Worm (Caenorhabditis elegans): ENCODE results near the gene set-6.

Gene set-6

DNA sequence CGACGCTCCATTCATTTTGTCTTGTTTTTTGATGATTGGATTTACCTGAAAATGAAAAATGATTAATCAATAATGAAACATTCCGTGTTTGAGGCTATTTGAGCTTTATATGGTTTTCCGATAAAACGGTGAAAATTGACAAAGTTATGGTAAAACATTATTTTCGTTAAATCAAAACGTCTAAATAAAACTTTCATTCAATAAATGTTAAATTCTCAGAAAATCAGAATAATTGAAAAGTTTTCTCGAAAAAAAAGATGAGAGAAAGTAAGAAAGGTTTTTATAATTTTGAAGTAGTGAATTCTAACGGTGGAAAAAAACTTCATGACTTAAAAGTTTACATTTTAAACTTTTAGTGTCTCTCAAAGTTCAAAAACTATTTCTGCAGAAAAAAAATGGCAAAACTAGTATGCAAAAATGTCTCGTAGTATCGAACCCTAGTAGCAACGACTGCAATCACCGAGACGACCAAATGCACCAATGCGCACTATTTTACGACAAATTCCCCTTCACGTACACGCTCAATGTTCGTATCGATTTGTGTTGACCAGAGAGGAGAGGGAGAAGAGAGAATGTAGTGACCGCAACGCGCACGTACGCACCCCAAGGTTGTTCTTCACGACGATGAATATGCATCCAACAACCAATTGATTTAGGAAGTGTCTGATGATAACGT, 27.6 kb downstream of the set-6 start, which contains the start of gene nfya-1:
TSS of gene nfya-1 (minus strand) at position 51 of the 676 bp plus-strand sequence.
- TF ChIP-seq lin-13 (tag; optimal IDR thresholded peaks at IDR 0.05) = peak; percentile 32
- no peak for TF ChIP-seq bed-3 (GFP tag; optimal IDR thresholded peaks at IDR 0.05)
- no peak for TF ChIP-seq sem-2 (GFP tag; optimal IDR thresholded peaks at IDR 0.05)
- TF ChIP-seq ceh-83 (GFP tag; optimal IDR thresholded peaks at IDR 0.05) = no peak
- peak; percentile 44 for TF ChIP-seq ces-1 (GFP tag; optimal IDR thresholded peaks at IDR 0.05)
- peak; percentile 38 for TF ChIP-seq mep-1 (tag; optimal IDR thresholded peaks at IDR 0.05)
- no peak for TF ChIP-seq blmp-1 (tag; optimal IDR thresholded peaks at IDR 0.05)
- TF ChIP-seq ceh-39 (tag; optimal IDR thresholded peaks at IDR 0.05) = peak; percentile 59
- peak; percentile 28 for TF ChIP-seq pha-4 (tag; optimal IDR thresholded peaks at IDR 0.05)
- peak; percentile 62 for TF ChIP-seq hlh-1 (tag; optimal IDR thresholded peaks at IDR 0.05)
- no peak for TF ChIP-seq lin-32 (GFP tag; optimal IDR thresholded peaks at IDR 0.05)

DNA sequence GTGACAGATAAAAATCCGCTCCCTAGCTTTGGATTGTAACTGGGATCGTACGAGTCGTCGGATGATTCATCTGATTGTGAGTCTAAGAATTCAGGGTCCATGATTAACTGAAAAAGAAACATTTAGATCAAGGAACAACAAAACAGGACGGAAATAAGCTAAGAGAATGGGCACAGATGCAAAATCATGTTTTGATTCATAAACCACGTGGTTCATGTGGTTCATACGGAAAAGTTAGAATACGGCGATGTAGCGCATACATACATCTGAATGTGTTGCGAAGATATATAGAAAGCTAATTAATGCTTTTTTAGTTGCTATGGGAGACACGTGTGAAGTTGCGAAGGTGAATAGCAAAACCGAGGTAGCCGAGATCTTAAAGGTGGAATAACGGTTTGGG, 32.5 kb downstream of the set-6 start, which contains the start of gene F55G7.3:
TSS of gene F55G7.3 (minus strand) at position 101 of the 400 bp plus-strand sequence.
- TF ChIP-seq nhr-28 (tag; optimal IDR thresholded peaks at IDR 0.05) (no peak), zip-8 (tag; optimal IDR thresholded peaks at IDR 0.05) (no peak), unc-39 (tag; optimal IDR thresholded peaks at IDR 0.05) (no peak), lin-32 (GFP tag; optimal IDR thresholded peaks at IDR 0.05) (no peak), sptf-1 (tag; optimal IDR thresholded peaks at IDR 0.05) (no peak), mls-2 (tag; optimal IDR thresholded peaks at IDR 0.05) (no peak), ham-2 (GFP tag; optimal IDR thresholded peaks at IDR 0.05) (no peak), elt-1 (tag; optimal IDR thresholded peaks at IDR 0.05; ENCODE audit: borderline replicate concordance, insufficient read depth) (no peak), elt-3 (tag; optimal IDR thresholded peaks at IDR 0.05) (no peak), pha-4 (tag; optimal IDR thresholded peaks at IDR 0.05) (no peak), hlh-1 (tag; optimal IDR thresholded peaks at IDR 0.05) (no peak), ztf-11 (tag; optimal IDR thresholded peaks at IDR 0.05) (no peak), M03D4.4 (tag; optimal IDR thresholded peaks at IDR 0.05) (no peak), bed-3 (GFP tag; optimal IDR thresholded peaks at IDR 0.05) (no peak), mep-1 (tag; optimal IDR thresholded peaks at IDR 0.05) (no peak), ceh-43 (GFP tag; optimal IDR thresholded peaks at IDR 0.05) (no peak), lsy-2 (tag; optimal IDR thresholded peaks at IDR 0.05) (no peak), unc-120 (tag; optimal IDR thresholded peaks at IDR 0.05; ENCODE audit: poor library complexity, severe bottlenecking) (no peak), ces-1 (GFP tag; optimal IDR thresholded peaks at IDR 0.05) (no peak), cnd-1 (tag; optimal IDR thresholded peaks at IDR 0.05) (no peak)

DNA sequence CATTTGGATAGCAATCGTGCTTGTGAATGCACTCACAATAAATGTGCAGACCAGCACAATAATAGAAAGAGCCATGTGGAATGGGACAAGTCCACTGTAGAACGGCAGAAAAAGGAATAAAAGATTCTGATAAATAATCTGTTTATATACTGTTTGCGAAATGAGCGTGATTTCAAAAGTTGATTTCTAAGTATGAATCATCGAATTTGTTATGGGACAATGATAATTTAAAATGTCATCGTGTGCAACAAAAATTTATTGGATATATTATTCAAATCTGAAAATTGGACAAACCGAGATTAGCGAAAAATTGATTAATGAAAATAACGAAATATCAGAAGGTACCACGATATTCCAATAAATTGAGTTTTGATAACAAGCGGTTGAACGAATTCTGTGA, 35.7 kb downstream of the set-6 start, which contains the start of gene F55G7.5:
TSS of gene F55G7.5 (minus strand) at position 101 of the 400 bp plus-strand sequence.
- TF ChIP-seq cnd-1 (tag; optimal IDR thresholded peaks at IDR 0.05) (no peak), ceh-43 (GFP tag; optimal IDR thresholded peaks at IDR 0.05) (no peak), blmp-1 (tag; optimal IDR thresholded peaks at IDR 0.05) (no peak), zip-8 (tag; optimal IDR thresholded peaks at IDR 0.05) (no peak), elt-1 (tag; optimal IDR thresholded peaks at IDR 0.05; ENCODE audit: borderline replicate concordance, insufficient read depth) (no peak), nhr-237 (tag; optimal IDR thresholded peaks at IDR 0.05) (no peak), lin-13 (tag; optimal IDR thresholded peaks at IDR 0.05) (no peak), snpc-4 (tag; optimal IDR thresholded peaks at IDR 0.05) (no peak), bed-3 (GFP tag; optimal IDR thresholded peaks at IDR 0.05) (no peak), nhr-76 (tag; optimal IDR thresholded peaks at IDR 0.05) (no peak)

DNA sequence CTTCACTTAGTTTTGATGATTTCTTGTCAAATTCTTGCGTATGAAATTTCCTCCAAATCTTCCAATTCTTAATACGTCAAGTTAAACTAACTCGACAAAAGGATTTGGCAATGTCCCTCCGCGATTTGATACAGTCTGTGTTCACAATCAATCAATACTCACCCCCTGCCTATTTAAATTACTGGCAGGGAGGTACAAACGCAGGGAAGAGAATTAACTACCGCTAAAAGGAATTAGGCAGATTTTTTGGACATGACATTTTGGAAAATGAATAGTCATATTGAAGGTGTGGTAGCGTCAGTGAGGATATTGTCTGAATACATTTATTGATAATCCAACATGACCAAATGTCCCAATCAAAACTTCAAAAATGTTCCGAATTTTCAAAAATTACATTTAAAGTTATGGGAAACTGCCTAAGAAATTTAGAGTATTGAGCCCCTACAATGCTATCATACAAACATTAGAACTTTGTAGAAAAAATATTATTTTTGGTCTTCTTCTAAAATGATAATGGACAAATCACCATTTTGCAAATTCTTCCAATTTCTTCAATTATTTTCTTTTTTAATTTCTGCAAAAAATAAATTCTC, 37.0 kb downstream of the set-6 start:
- TF ChIP-seq ham-2 (GFP tag; optimal IDR thresholded peaks at IDR 0.05) (peak; percentile 28), unc-39 (tag; optimal IDR thresholded peaks at IDR 0.05) (peak; percentile 80), tbx-8 (GFP tag; optimal IDR thresholded peaks at IDR 0.05) (peak; percentile 59), snpc-4 (tag; optimal IDR thresholded peaks at IDR 0.05) (no peak), zip-8 (tag; optimal IDR thresholded peaks at IDR 0.05) (no peak), hlh-1 (tag; optimal IDR thresholded peaks at IDR 0.05) (peak; percentile 85), ceh-83 (GFP tag; optimal IDR thresholded peaks at IDR 0.05) (peak; percentile 59), M03D4.4 (tag; optimal IDR thresholded peaks at IDR 0.05) (peak; percentile 53), mab-5 (tag; optimal IDR thresholded peaks at IDR 0.05) (peak; percentile 94), sem-2 (GFP tag; optimal IDR thresholded peaks at IDR 0.05) (no peak), unc-120 (tag; optimal IDR thresholded peaks at IDR 0.05; ENCODE audit: poor library complexity, severe bottlenecking) (peak; percentile 89), nhr-2 (tag; optimal IDR thresholded peaks at IDR 0.05) (no peak), ceh-39 (tag; optimal IDR thresholded peaks at IDR 0.05) (peak; percentile 95), ztf-11 (tag; optimal IDR thresholded peaks at IDR 0.05) (peak; percentile 97), lin-13 (tag; optimal IDR thresholded peaks at IDR 0.05) (peak; percentile 78), cnd-1 (tag; optimal IDR thresholded peaks at IDR 0.05) (peak; percentile 86), mls-2 (tag; optimal IDR thresholded peaks at IDR 0.05) (peak; percentile 43), ces-1 (GFP tag; optimal IDR thresholded peaks at IDR 0.05) (peak; percentile 97), elt-1 (tag; optimal IDR thresholded peaks at IDR 0.05; ENCODE audit: borderline replicate concordance, insufficient read depth) (no peak), sptf-1 (tag; optimal IDR thresholded peaks at IDR 0.05) (peak; percentile 87), lin-32 (GFP tag; optimal IDR thresholded peaks at IDR 0.05) (peak; percentile 7), nhr-237 (tag; optimal IDR thresholded peaks at IDR 0.05) (peak; percentile 99), nhr-12 (tag; optimal IDR thresholded peaks at IDR 0.05) (peak; percentile 79), bed-3 (GFP tag; optimal IDR thresholded peaks at IDR 0.05) (no peak), lsy-2 (tag; optimal IDR thresholded peaks at IDR 0.05) (peak; percentile 88), unc-62 (GFP tag; optimal IDR thresholded peaks at IDR 0.05) (peak; percentile 92), elt-3 (tag; optimal IDR thresholded peaks at IDR 0.05) (peak; percentile 88), flh-1 (GFP tag; optimal IDR thresholded peaks at IDR 0.05) (no peak), ceh-43 (GFP tag; optimal IDR thresholded peaks at IDR 0.05) (peak; percentile 47), pha-4 (tag; optimal IDR thresholded peaks at IDR 0.05) (peak; percentile 92), blmp-1 (tag; optimal IDR thresholded peaks at IDR 0.05) (peak; percentile 44), mep-1 (tag; optimal IDR thresholded peaks at IDR 0.05) (peak; percentile 96), drap-1 (GFP tag; optimal IDR thresholded peaks at IDR 0.05) (peak; percentile 95), nhr-76 (tag; optimal IDR thresholded peaks at IDR 0.05) (peak; percentile 75), nhr-28 (tag; optimal IDR thresholded peaks at IDR 0.05) (peak; percentile 55)

All from whole organism, mixed stage, embryonic.